Fruit fly (Drosophila melanogaster): ENCODE data around the gene Hsp70Aa.

- TF ChIP-seq pad (GFP tag; optimal IDR thresholded peaks at IDR 0.05) (no peak), CG7101 (tag; optimal IDR thresholded peaks at IDR 0.05) (no peak), cnc (optimal IDR thresholded peaks at IDR 0.05) (no peak), toe (GFP tag; optimal IDR thresholded peaks at IDR 0.05) (no peak), Mnt (GFP tag; optimal IDR thresholded peaks at IDR 0.05) (peak; percentile 8), Hr96 (GFP tag; optimal IDR thresholded peaks at IDR 0.05) (no peak), ovo (GFP tag; optimal IDR thresholded peaks at IDR 0.05) (peak; percentile 83), cic (GFP tag; optimal IDR thresholded peaks at IDR 0.05) (peak; percentile 52), CG5204 (GFP tag; optimal IDR thresholded peaks at IDR 0.05) (no peak), CG12768 (GFP tag; optimal IDR thresholded peaks at IDR 0.05) (peak; percentile 28), bab1 (GFP tag; optimal IDR thresholded peaks at IDR 0.05) (no peak), kay (GFP tag; ENCODE audit: borderline replicate concordance) (no peak)
Measured at dm6 chr3R:11968030-11968753, 11.8 kb upstream of the Hsp70Aa start.
